Fruit fly (Drosophila melanogaster) S2 (cell line): Measurements from ENCODE around the gene CG17292.

ENCODE experiments used
- CG8478 ChIP-seq: fragments of >200 bp; optimal IDR thresholded peaks from 2 replicates; lab custom pipeline; 2018
- CTCF ChIP-seq, 2 experiments: fragments of >200 bp; optimal IDR thresholded peaks; 2 replicates each; lab custom pipeline; 2018

dm6 chr2L:8344536-8344935 lies 25.7 kb upstream of the CG17292 start:
- no peak for TF ChIP-seq CTCF (optimal IDR thresholded peaks at IDR 0.05; lab: Kevin White, UChicago)
- TF ChIP-seq CG8478 (lab: Kevin White, UChicago), result no peak
